Fruit fly (Drosophila melanogaster): ENCODE results near the gene Sec61gamma.

The Sec61gamma gene

DNA sequence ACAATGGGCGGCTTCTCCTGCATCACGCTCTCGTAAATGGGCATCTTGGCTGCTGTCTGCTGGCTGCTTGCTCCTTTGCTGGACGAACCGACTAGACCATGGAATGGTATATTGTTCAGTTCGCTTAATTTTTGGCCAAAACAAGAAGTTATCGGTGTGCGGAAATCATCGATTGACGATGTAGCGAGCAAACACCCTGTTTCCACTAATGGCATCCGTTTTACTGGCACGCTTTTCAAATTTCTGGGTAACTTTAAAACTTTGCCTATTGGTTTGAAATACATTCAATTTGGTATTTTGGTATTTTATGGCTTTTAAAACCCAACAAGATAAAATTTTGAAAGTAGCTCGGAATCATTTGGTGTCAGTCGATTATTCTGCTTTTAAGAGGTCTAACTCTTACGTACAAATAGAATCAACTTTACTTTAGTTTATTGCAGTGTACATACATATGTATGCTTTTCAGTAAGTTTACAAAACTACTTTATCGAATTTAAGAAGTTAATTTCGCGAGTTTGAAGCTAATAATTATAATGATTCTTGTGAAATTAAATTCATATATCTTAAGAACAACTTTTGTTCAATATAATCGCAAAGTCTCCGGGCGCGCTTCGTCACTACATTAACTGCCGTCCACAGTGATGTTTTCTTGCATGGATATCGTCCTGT is 2.9 kb downstream of the Sec61gamma start, which contains the start of gene Arp10:
Arp10 (minus strand) TSS at position 304 of the 669 bp plus-strand sequence.
- TF ChIP-seq cnc (optimal IDR thresholded peaks at IDR 0.05) (no peak), CG1620 (GFP tag; optimal IDR thresholded peaks at IDR 0.05) (no peak), cic (GFP tag; optimal IDR thresholded peaks at IDR 0.05) (no peak), CG33017 (tag; optimal IDR thresholded peaks at IDR 0.05) (peak; percentile 36), Mnt (GFP tag; optimal IDR thresholded peaks at IDR 0.05) (no peak), tj (GFP tag; optimal IDR thresholded peaks at IDR 0.05) (no peak), CG12768 (GFP tag; optimal IDR thresholded peaks at IDR 0.05) (no peak), toe (GFP tag; optimal IDR thresholded peaks at IDR 0.05) (no peak), CG7045 (GFP tag; optimal IDR thresholded peaks at IDR 0.05) (no peak), Crg-1 (GFP tag; optimal IDR thresholded peaks at IDR 0.05) (no peak), Clk (GFP tag; optimal IDR thresholded peaks at IDR 0.05) (no peak), bab1 (GFP tag; optimal IDR thresholded peaks at IDR 0.05) (peak; percentile 15)

DNA sequence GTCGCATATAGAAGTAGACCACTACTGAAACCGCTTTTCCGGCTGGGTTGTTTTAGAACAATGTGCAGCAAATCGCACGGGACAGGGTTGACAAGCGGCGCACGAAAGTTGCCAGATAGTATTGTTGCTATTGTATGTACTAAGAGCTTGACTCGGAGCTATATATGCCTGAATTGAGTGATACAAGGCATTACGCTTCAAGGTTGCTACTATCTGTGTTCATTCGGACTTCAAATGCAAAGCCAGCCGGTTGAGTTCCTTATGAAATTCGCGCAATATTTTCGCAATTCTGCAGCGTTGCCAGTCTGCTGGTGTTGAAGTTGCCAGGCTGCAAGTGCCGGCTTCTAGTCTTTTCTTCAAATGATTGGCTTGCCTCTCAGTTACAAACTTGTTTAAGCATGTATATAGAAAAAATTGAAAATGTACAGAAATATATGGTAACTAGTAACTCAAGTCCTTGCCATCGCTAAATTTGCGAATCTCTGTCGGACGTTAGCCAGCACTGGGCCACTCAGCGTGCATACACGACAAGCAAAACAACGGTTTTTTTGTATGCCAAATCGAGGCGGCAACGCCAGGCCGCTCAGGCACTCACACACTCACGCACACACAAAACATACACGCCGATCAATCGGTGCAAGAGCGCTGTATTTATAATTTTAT is 8.8 kb downstream of the Sec61gamma start, which contains the start of the genes Ranbp21 and Elys:
Ranbp21 (minus strand) TSS at position 513 of the 663 bp plus-strand sequence.
Elys (plus strand) TSS at position 549 of the 663 bp plus-strand sequence.
- peak; percentile 81 for TF ChIP-seq CG1620 (GFP tag; optimal IDR thresholded peaks at IDR 0.05)
- no peak for TF ChIP-seq toe (GFP tag; optimal IDR thresholded peaks at IDR 0.05)
- peak; percentile 55 for TF ChIP-seq CG11617 (GFP tag; optimal IDR thresholded peaks at IDR 0.05)
- peak; percentile 21 for TF ChIP-seq CG12768 (GFP tag; optimal IDR thresholded peaks at IDR 0.05)
- peak; percentile 93 for TF ChIP-seq CG14711 (tag; optimal IDR thresholded peaks at IDR 0.05)
- peak; percentile 66 for TF ChIP-seq Mnt (GFP tag; optimal IDR thresholded peaks at IDR 0.05)
- TF ChIP-seq CG7045 (GFP tag; optimal IDR thresholded peaks at IDR 0.05): no peak
- peak; percentile 71 for TF ChIP-seq pad (GFP tag; optimal IDR thresholded peaks at IDR 0.05)
- TF ChIP-seq cic (GFP tag; optimal IDR thresholded peaks at IDR 0.05): no peak
- peak; percentile 53 for TF ChIP-seq tj (GFP tag; optimal IDR thresholded peaks at IDR 0.05)
- no peak for TF ChIP-seq kay (GFP tag; ENCODE audit: borderline replicate concordance)
- TF ChIP-seq CG5204 (GFP tag; optimal IDR thresholded peaks at IDR 0.05): no peak
- TF ChIP-seq CG33017 (tag; optimal IDR thresholded peaks at IDR 0.05): no peak
- TF ChIP-seq cnc (optimal IDR thresholded peaks at IDR 0.05): no peak
- peak; percentile 56 for TF ChIP-seq Crg-1 (GFP tag; optimal IDR thresholded peaks at IDR 0.05)
- TF ChIP-seq CG7101 (tag; optimal IDR thresholded peaks at IDR 0.05): peak; percentile 58
- TF ChIP-seq Clk (GFP tag; optimal IDR thresholded peaks at IDR 0.05): peak; percentile 3
- no peak for TF ChIP-seq bab1 (GFP tag; optimal IDR thresholded peaks at IDR 0.05)
- TF ChIP-seq Hr96 (GFP tag; optimal IDR thresholded peaks at IDR 0.05): no peak
- TF ChIP-seq ovo (GFP tag; optimal IDR thresholded peaks at IDR 0.05): peak; percentile 87

DNA sequence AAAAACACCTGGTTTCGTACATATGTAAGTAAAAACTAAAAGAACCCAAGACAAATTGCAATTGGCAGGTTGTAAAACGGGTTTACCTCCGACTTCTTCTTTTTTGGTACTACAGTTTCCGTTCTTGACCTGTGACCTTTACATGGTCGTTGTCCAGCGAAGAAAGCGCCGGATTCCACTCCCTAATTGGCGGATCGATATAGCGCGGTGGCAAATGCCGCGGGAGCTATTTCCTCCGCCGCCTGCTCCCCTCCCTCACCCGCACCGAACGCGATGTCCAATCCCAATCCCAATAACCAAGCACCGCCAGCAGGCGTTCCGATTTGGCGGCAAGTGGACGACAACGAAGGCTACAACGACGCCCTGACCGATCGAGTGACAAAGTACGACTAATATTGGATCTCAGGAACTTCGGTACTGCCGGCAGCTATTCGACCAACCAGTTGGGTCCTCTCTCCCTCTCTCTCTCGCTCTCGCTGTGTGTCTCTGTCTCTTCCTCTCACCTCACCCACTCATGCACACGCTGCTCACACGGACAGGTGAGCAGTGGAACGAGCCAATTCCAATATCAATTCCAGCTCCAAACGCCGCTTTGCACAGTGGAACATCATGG is 19.6 kb downstream of the Sec61gamma start:
- TF ChIP-seq CG1620 (GFP tag; optimal IDR thresholded peaks at IDR 0.05) (peak; percentile 29), CG12768 (GFP tag; optimal IDR thresholded peaks at IDR 0.05) (peak; percentile 1), Crg-1 (GFP tag; optimal IDR thresholded peaks at IDR 0.05) (no peak), bab1 (GFP tag; optimal IDR thresholded peaks at IDR 0.05) (peak; percentile 40), ovo (GFP tag; optimal IDR thresholded peaks at IDR 0.05) (no peak), CG7101 (tag; optimal IDR thresholded peaks at IDR 0.05) (no peak)

DNA sequence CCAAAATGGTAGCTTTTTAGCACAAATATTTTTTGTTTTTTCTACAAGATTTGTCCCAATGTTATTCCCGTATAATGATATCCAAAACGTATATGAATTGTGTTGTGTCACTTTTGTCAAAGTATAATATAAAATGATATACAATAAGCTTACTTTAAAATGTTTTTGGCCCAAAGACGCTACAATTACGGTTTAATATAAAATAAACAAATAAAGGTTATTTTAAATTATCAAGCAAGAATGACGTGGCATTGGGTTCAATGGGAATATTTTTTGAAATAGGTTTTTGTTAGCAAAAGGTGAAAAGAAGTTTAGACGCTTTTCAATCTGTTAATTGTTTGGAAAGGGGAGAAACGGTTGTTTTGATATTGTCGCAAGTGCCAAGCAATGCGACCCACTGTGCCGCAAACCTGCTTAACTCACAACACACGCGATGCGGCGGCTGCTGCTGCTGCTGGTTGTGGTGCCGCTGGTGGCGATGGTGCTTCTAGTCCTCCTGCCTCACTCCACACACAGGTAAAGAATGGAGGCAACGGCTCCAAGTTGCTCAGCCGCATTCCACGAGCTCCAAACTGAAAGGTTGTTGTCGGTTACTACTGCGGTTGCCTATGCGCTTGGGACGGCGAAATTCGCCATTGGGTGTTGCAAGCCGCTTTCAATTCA is 20.2 kb downstream of the Sec61gamma start:
- TF ChIP-seq CG7045 (GFP tag; optimal IDR thresholded peaks at IDR 0.05): peak; percentile 17
- no peak for TF ChIP-seq Crg-1 (GFP tag; optimal IDR thresholded peaks at IDR 0.05)
- TF ChIP-seq bab1 (GFP tag; optimal IDR thresholded peaks at IDR 0.05): no peak
- TF ChIP-seq pad (GFP tag; optimal IDR thresholded peaks at IDR 0.05): peak; percentile 8
- TF ChIP-seq toe (GFP tag; optimal IDR thresholded peaks at IDR 0.05): no peak
- TF ChIP-seq Clk (GFP tag; optimal IDR thresholded peaks at IDR 0.05): no peak
- TF ChIP-seq tj (GFP tag; optimal IDR thresholded peaks at IDR 0.05): peak; percentile 17
- TF ChIP-seq CG12768 (GFP tag; optimal IDR thresholded peaks at IDR 0.05): no peak
- TF ChIP-seq cic (GFP tag; optimal IDR thresholded peaks at IDR 0.05): no peak
- no peak for TF ChIP-seq CG33017 (tag; optimal IDR thresholded peaks at IDR 0.05)
- TF ChIP-seq CG11617 (GFP tag; optimal IDR thresholded peaks at IDR 0.05): peak; percentile 60
- no peak for TF ChIP-seq CG1620 (GFP tag; optimal IDR thresholded peaks at IDR 0.05)
- TF ChIP-seq CG5204 (GFP tag; optimal IDR thresholded peaks at IDR 0.05): peak; percentile 50
- no peak for TF ChIP-seq Hr96 (GFP tag; optimal IDR thresholded peaks at IDR 0.05)
- TF ChIP-seq CG7101 (tag; optimal IDR thresholded peaks at IDR 0.05): peak; percentile 47
- TF ChIP-seq kay (GFP tag; ENCODE audit: borderline replicate concordance): no peak
- no peak for TF ChIP-seq CG14711 (tag; optimal IDR thresholded peaks at IDR 0.05)
- no peak for TF ChIP-seq Mnt (GFP tag; optimal IDR thresholded peaks at IDR 0.05)
- TF ChIP-seq ovo (GFP tag; optimal IDR thresholded peaks at IDR 0.05): peak; percentile 19
- TF ChIP-seq cnc (optimal IDR thresholded peaks at IDR 0.05): no peak
